Worm (Caenorhabditis elegans) whole organism, mixed stage, embryonic: ENCODE data around the gene F46E10.18.

ENCODE experiments used
- elt-3 ChIP-seq: fragments of 150-350 bp; optimal IDR thresholded peaks from 2 replicates; lab custom pipeline; 2014; ENCODE audit warnings: missing biosample characterization, missing genetic modification characterization
- lin-13 ChIP-seq: fragments of 150-350 bp; optimal IDR thresholded peaks from 2 replicates; lab custom pipeline; 2014; ENCODE audit warnings: missing biosample characterization, missing genetic modification characterization
- mep-1 ChIP-seq: fragments of 150-350 bp; optimal IDR thresholded peaks from 2 replicates; lab custom pipeline; 2017; ENCODE audit warnings: missing biosample characterization, missing genetic modification reagents, missing genetic modification characterization, inconsistent platforms
- nhr-12 ChIP-seq: fragments of 150-350 bp; optimal IDR thresholded peaks from 2 replicates; lab custom pipeline; 2014; ENCODE audit warnings: missing biosample characterization, missing genetic modification characterization
- nhr-28 ChIP-seq: fragments of 150-350 bp; optimal IDR thresholded peaks from 2 replicates; lab custom pipeline; 2014; ENCODE audit warnings: missing biosample characterization, missing genetic modification characterization
- snpc-4 ChIP-seq: fragments of 150-350 bp; optimal IDR thresholded peaks from 2 replicates; lab custom pipeline; 2014; ENCODE audit warnings: missing biosample characterization, missing genetic modification characterization

- TF ChIP-seq mep-1: no peak
- TF ChIP-seq lin-13 (tag; lab: Kevin White, UChicago): no peak
- no peak for TF ChIP-seq elt-3
- TF ChIP-seq nhr-12 (tag; lab: Kevin White, UChicago): no peak
- no peak for TF ChIP-seq nhr-28 (tag; lab: Kevin White, UChicago)
- TF ChIP-seq snpc-4 (tag; lab: Kevin White, UChicago): no peak
Observed at ce11 chrV:6546450-6547171, 25.8 kb downstream of the F46E10.18 start, which contains the start of gene dre-1.
